Fruit fly (Drosophila melanogaster) whole organism, prepupa: Measurements from ENCODE around the gene Apl.
A peak's percentile ranks its signal among the peaks of the same experiment; 100 is the strongest.

Experiments
- Blimp-1 ChIP-seq: fragments of 200-800 bp; sonication (Bioruptor generic); optimal IDR thresholded peaks from 3 replicates; lab custom pipeline; 2017; ENCODE audit warnings: missing biosample characterization, missing genetic modification characterization, mild to moderate bottlenecking, moderate library complexity, missing genetic modification reagents
- CG10631 ChIP-seq: fragments of 200-800 bp; sonication (Bioruptor generic); optimal IDR thresholded peaks from 2 replicates; lab custom pipeline; 2016; ENCODE audit warnings: missing biosample characterization, missing genetic modification characterization
- CG10669 ChIP-seq: fragments of 200-800 bp; sonication (Bioruptor generic); optimal IDR thresholded peaks from 3 replicates; lab custom pipeline; 2018; ENCODE audit warnings: missing biosample characterization, mild to moderate bottlenecking, missing genetic modification characterization, moderate library complexity
- CG11762 ChIP-seq: fragments of 200-800 bp; sonication (Bioruptor generic); optimal IDR thresholded peaks from 3 replicates; lab custom pipeline; 2016; ENCODE audit warnings: missing biosample characterization, missing genetic modification characterization; ENCODE audit not compliant: insufficient read depth
- CG11902 ChIP-seq: fragments of 200-800 bp; sonication (Bioruptor generic); optimal IDR thresholded peaks from 3 replicates; lab custom pipeline; 2016; ENCODE audit warnings: missing biosample characterization, missing genetic modification characterization
- CG15336 ChIP-seq: fragments of 200-800 bp; sonication (Bioruptor generic); IDR thresholded peaks from 2 replicates; pipeline ENCODE4 v1.3.6; 2022; ENCODE audit warnings: missing biosample characterization, missing genetic modification characterization
- CG1621 ChIP-seq: fragments of 200-800 bp; sonication (Bioruptor generic); optimal IDR thresholded peaks from 3 replicates; lab custom pipeline; 2018; ENCODE audit warnings: missing biosample characterization, mild to moderate bottlenecking, missing genetic modification characterization
- CG16779 ChIP-seq: fragments of 200-800 bp; sonication (Bioruptor generic); optimal IDR thresholded peaks from 3 replicates; lab custom pipeline; 2017; ENCODE audit warnings: missing biosample characterization, mild to moderate bottlenecking, missing genetic modification characterization
- CG3032 ChIP-seq: fragments of 200-800 bp; optimal IDR thresholded peaks from 2 replicates; lab custom pipeline; 2019; ENCODE audit warnings: missing biosample characterization, mild to moderate bottlenecking, missing genetic modification characterization, moderate library complexity
- CG32006 ChIP-seq: fragments of 200-800 bp; sonication (Bioruptor generic); optimal IDR thresholded peaks from 3 replicates; lab custom pipeline; 2017; ENCODE audit warnings: missing biosample characterization, mild to moderate bottlenecking, missing genetic modification characterization
- CG34406 ChIP-seq: fragments of 200-800 bp; sonication (Bioruptor generic); optimal IDR thresholded peaks from 3 replicates; lab custom pipeline; 2016; ENCODE audit warnings: missing biosample characterization, missing genetic modification characterization
- CG3919 ChIP-seq: fragments of 200-800 bp; sonication (Bioruptor generic); optimal IDR thresholded peaks from 3 replicates; lab custom pipeline; 2016; ENCODE audit warnings: missing biosample characterization, missing genetic modification characterization
- CG4318 ChIP-seq: fragments of 200-800 bp; sonication (Bioruptor generic); optimal IDR thresholded peaks from 3 replicates; lab custom pipeline; 2017; ENCODE audit warnings: missing biosample characterization, mild to moderate bottlenecking, missing genetic modification characterization
- CG6276 ChIP-seq: fragments of 200-800 bp; sonication (Bioruptor generic); optimal IDR thresholded peaks from 2 replicates; lab custom pipeline; 2017; ENCODE audit warnings: missing biosample characterization, mild to moderate bottlenecking, missing genetic modification characterization
- CG6792 ChIP-seq: fragments of 200-800 bp; sonication (Bioruptor generic); optimal IDR thresholded peaks from 3 replicates; lab custom pipeline; 2016; ENCODE audit warnings: missing biosample characterization, missing genetic modification characterization
- CG6808 ChIP-seq: fragments of 200-800 bp; sonication (Bioruptor generic); optimal IDR thresholded peaks from 3 replicates; lab custom pipeline; 2017; ENCODE audit warnings: missing biosample characterization, missing genetic modification characterization, mild to moderate bottlenecking, moderate library complexity, missing genetic modification reagents
- CG6854 ChIP-seq: fragments of 200-800 bp; sonication (Bioruptor generic); optimal IDR thresholded peaks from 2 replicates; lab custom pipeline; 2017; ENCODE audit warnings: missing biosample characterization, mild to moderate bottlenecking, missing genetic modification characterization
- CG7368 ChIP-seq: fragments of 200-800 bp; sonication (Bioruptor generic); optimal IDR thresholded peaks from 3 replicates; lab custom pipeline; 2016; ENCODE audit warnings: missing biosample characterization, missing genetic modification characterization
- CG8119 ChIP-seq: fragments of 200-800 bp; sonication (Bioruptor generic); IDR thresholded peaks from 3 replicates; pipeline ENCODE4 v1.3.6; 2022; ENCODE audit warnings: missing biosample characterization, missing genetic modification characterization
- CG8319 ChIP-seq: fragments of 200-800 bp; sonication (Bioruptor generic); optimal IDR thresholded peaks from 3 replicates; lab custom pipeline; 2016; ENCODE audit warnings: missing biosample characterization, missing genetic modification characterization
- CG8632 ChIP-seq: fragments of 200-800 bp; sonication (Bioruptor generic); optimal IDR thresholded peaks from 3 replicates; lab custom pipeline; 2016; ENCODE audit warnings: missing biosample characterization, missing genetic modification characterization
- CG9139 ChIP-seq: fragments of 200-800 bp; sonication (Bioruptor generic); optimal IDR thresholded peaks from 3 replicates; lab custom pipeline; 2017; ENCODE audit warnings: missing biosample characterization, mild to moderate bottlenecking, missing genetic modification characterization
- Eip75B ChIP-seq: fragments of 200-800 bp; sonication (Bioruptor generic); optimal IDR thresholded peaks from 3 replicates; lab custom pipeline; 2016; ENCODE audit warnings: missing biosample characterization, missing genetic modification characterization
- Eip78C ChIP-seq: fragments of 200-800 bp; sonication (Bioruptor generic); peaks from one replicate; lab custom pipeline; 2016; ENCODE audit warnings: missing biosample characterization, missing genetic modification characterization
- Eip93F ChIP-seq: fragments of 200-800 bp; sonication (Bioruptor generic); optimal IDR thresholded peaks from 2 replicates; lab custom pipeline; 2016; ENCODE audit warnings: missing biosample characterization, mild to moderate bottlenecking, missing genetic modification characterization
- Ets21C ChIP-seq: fragments of 200-800 bp; sonication (Bioruptor generic); optimal IDR thresholded peaks from 3 replicates; lab custom pipeline; 2016; ENCODE audit warnings: missing biosample characterization, missing genetic modification characterization
- Ets96B ChIP-seq: fragments of 200-800 bp; optimal IDR thresholded peaks from 2 replicates; lab custom pipeline; 2019; ENCODE audit warnings: missing biosample characterization, mild to moderate bottlenecking, missing genetic modification characterization, moderate library complexity
- Hr38 ChIP-seq: sonication (Bioruptor generic); optimal IDR thresholded peaks from 2 replicates; lab custom pipeline; 2016; ENCODE audit warnings: missing biosample characterization, missing genetic modification characterization
- Hr4 ChIP-seq: fragments of 200-800 bp; sonication (Bioruptor generic); optimal IDR thresholded peaks from 3 replicates; lab custom pipeline; 2016; ENCODE audit warnings: missing biosample characterization, missing genetic modification characterization
- Met ChIP-seq: fragments of 200-800 bp; sonication (Bioruptor generic); optimal IDR thresholded peaks from 3 replicates; lab custom pipeline; 2016; ENCODE audit warnings: missing biosample characterization, missing genetic modification characterization
- OdsH ChIP-seq: fragments of 200-800 bp; sonication (Bioruptor generic); optimal IDR thresholded peaks from 3 replicates; lab custom pipeline; 2016; ENCODE audit warnings: missing biosample characterization, missing genetic modification characterization
- Smox ChIP-seq: fragments of 200-800 bp; sonication (Bioruptor generic); optimal IDR thresholded peaks from 3 replicates; lab custom pipeline; 2016; ENCODE audit warnings: missing biosample characterization, missing genetic modification characterization
- Sox102F ChIP-seq: fragments of 200-800 bp; sonication (Bioruptor generic); optimal IDR thresholded peaks from 2 replicates; lab custom pipeline; 2016; ENCODE audit warnings: missing biosample characterization, mild to moderate bottlenecking, missing genetic modification characterization
- Sox14 ChIP-seq: fragments of 200-800 bp; sonication (Bioruptor generic); optimal IDR thresholded peaks from 3 replicates; lab custom pipeline; 2016; ENCODE audit warnings: missing biosample characterization, missing genetic modification characterization
- Sox15 ChIP-seq: fragments of 200-800 bp; sonication (Bioruptor generic); optimal IDR thresholded peaks from 3 replicates; lab custom pipeline; 2016; ENCODE audit warnings: missing biosample characterization, missing genetic modification characterization
- achi ChIP-seq: fragments of 200-800 bp; sonication (Bioruptor generic); optimal IDR thresholded peaks from 3 replicates; lab custom pipeline; 2016; ENCODE audit warnings: missing biosample characterization, missing genetic modification characterization
- cyc ChIP-seq: fragments of 200-800 bp; sonication (Bioruptor generic); optimal IDR thresholded peaks from 3 replicates; lab custom pipeline; 2016; ENCODE audit warnings: missing biosample characterization, missing genetic modification characterization
- dac ChIP-seq: fragments of 200-800 bp; sonication (Bioruptor generic); optimal IDR thresholded peaks from 2 replicates; lab custom pipeline; 2017; ENCODE audit warnings: missing biosample characterization, mild to moderate bottlenecking, missing genetic modification characterization
- dsx ChIP-seq: fragments of 200-800 bp; optimal IDR thresholded peaks from 3 replicates; lab custom pipeline; 2019; ENCODE audit warnings: missing biosample characterization, mild to moderate bottlenecking, missing genetic modification characterization, moderate library complexity; ENCODE audit not compliant: poor library complexity, severe bottlenecking
- eg ChIP-seq: fragments of 200-800 bp; sonication (Bioruptor generic); IDR thresholded peaks from 3 replicates; pipeline ENCODE4 v1.3.6; 2022; ENCODE audit warnings: missing biosample characterization, missing genetic modification characterization
- esn ChIP-seq: fragments of 200-800 bp; sonication (Bioruptor generic); optimal IDR thresholded peaks from 2 replicates; lab custom pipeline; 2016; ENCODE audit warnings: missing biosample characterization, mild to moderate bottlenecking, missing genetic modification characterization, moderate library complexity
- fd59A ChIP-seq: fragments of 200-800 bp; sonication (Bioruptor generic); optimal IDR thresholded peaks from 2 replicates; lab custom pipeline; 2017; ENCODE audit warnings: missing biosample characterization, mild to moderate bottlenecking, missing genetic modification characterization, missing genetic modification reagents
- fd85E ChIP-seq: fragments of 200-800 bp; sonication (Bioruptor generic); optimal IDR thresholded peaks from 3 replicates; lab custom pipeline; 2016; ENCODE audit warnings: missing biosample characterization, missing genetic modification characterization
- fkh ChIP-seq: fragments of 200-800 bp; sonication (Bioruptor generic); optimal IDR thresholded peaks from 3 replicates; lab custom pipeline; 2017; ENCODE audit warnings: missing biosample characterization, mild to moderate bottlenecking, missing genetic modification characterization, moderate library complexity
- lz ChIP-seq: fragments of 200-800 bp; sonication (Bioruptor generic); optimal IDR thresholded peaks from 3 replicates; lab custom pipeline; 2016; ENCODE audit warnings: missing biosample characterization, missing genetic modification characterization
- net ChIP-seq: fragments of 200-800 bp; sonication (Bioruptor generic); optimal IDR thresholded peaks from 3 replicates; lab custom pipeline; 2016; ENCODE audit warnings: missing biosample characterization, missing genetic modification characterization
- pdm3 ChIP-seq: fragments of 200-800 bp; sonication (Bioruptor generic); optimal IDR thresholded peaks from 3 replicates; lab custom pipeline; 2016; ENCODE audit warnings: missing biosample characterization, missing genetic modification characterization
- spab ChIP-seq: fragments of 200-800 bp; sonication (Bioruptor generic); optimal IDR thresholded peaks from 2 replicates; lab custom pipeline; 2017; ENCODE audit warnings: missing biosample characterization, mild to moderate bottlenecking, missing genetic modification characterization, missing genetic modification reagents
- ss ChIP-seq, 2 experiments: fragments of 200-800 bp; sonication (Bioruptor generic); optimal IDR thresholded peaks; 2 replicates in 1 of 2; 3 replicates in 1 of 2; lab custom pipeline; 2017 to 2018; ENCODE audit warnings: mild to moderate bottlenecking in 2 of 2, missing biosample characterization in 2 of 2, missing genetic modification characterization in 2 of 2, moderate library complexity in 1 of 2
- svp ChIP-seq: fragments of 200-800 bp; sonication (Bioruptor generic); peaks from one replicate; lab custom pipeline; 2016; ENCODE audit warnings: missing biosample characterization, missing genetic modification characterization
- topi ChIP-seq: fragments of 200-800 bp; sonication (Bioruptor generic); optimal IDR thresholded peaks from 3 replicates; lab custom pipeline; 2016; ENCODE audit warnings: missing biosample characterization, missing genetic modification characterization
- vri ChIP-seq: fragments of 200-800 bp; sonication (Bioruptor generic); optimal IDR thresholded peaks from 3 replicates; lab custom pipeline; 2016; ENCODE audit warnings: missing biosample characterization, mild to moderate bottlenecking, missing genetic modification characterization

Apl gene

DNA sequence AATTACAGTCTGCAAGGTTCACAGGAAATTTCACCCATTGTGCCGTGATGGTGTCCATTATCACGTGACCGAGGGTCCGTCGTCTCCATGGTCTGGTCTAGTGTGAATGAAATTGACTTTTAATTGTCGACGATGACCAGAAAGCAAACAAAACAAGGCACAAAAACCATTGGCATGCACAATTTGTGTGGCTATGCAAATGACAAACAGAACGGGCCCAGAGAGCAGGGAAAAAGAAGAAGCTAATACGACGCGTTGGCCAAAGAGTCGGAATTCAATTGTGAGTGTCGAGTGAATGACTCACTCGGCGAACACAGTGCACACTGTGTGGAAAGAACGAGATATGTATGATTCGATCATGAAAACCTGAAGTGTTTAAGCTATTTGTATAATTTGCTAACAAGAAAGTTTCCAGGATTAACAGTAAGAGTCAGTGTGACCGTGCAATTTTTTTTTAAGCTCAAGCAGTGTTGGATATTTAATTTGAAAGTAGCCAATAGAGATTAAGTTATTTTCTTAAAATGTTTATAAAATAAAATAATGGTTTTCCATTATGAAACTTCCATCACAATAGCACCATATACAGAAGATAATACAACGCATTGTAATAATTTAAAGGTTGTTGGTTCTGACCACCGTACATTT, 40.7 kb downstream of the Apl start:
- TF ChIP-seq Smox, result no peak
- TF ChIP-seq CG6276 (GFP tag; lab: Kevin White, UChicago), result no peak
- TF ChIP-seq OdsH (GFP tag; lab: Kevin White, UChicago), result peak; percentile 25
- TF ChIP-seq esn, result peak; percentile 15
- peak; percentile 13 for TF ChIP-seq CG10631 (GFP tag; lab: Kevin White, UChicago)
- no peak for TF ChIP-seq CG6792 (GFP tag; lab: Kevin White, UChicago)
- TF ChIP-seq Eip75B (GFP tag; lab: Kevin White, UChicago), result no peak
- TF ChIP-seq eg (GFP tag; lab: Robert Waterston, UW), result no peak
- TF ChIP-seq CG10669 (GFP tag; lab: Kevin White, UChicago), result no peak
- no peak for TF ChIP-seq Ets21C
- TF ChIP-seq dsx (GFP tag; lab: Kevin White, UChicago), result no peak
- no peak for TF ChIP-seq Hr38 (GFP tag; lab: Kevin White, UChicago)
- TF ChIP-seq CG3919, result no peak
- no peak for TF ChIP-seq ss (GFP tag; optimal IDR thresholded peaks at IDR 0.05; lab: Kevin White, UChicago)
- no peak for TF ChIP-seq CG8119
- TF ChIP-seq fkh (GFP tag; lab: Kevin White, UChicago), result no peak
- no peak for TF ChIP-seq svp (GFP tag; lab: Kevin White, UChicago)
- TF ChIP-seq cyc (GFP tag; lab: Kevin White, UChicago), result no peak
- TF ChIP-seq CG8319 (GFP tag; lab: Kevin White, UChicago), result no peak
- TF ChIP-seq CG1621, result no peak
- TF ChIP-seq CG3032 (tag; lab: Kevin White, UChicago), result no peak
- no peak for TF ChIP-seq CG16779 (tag; lab: Kevin White, UChicago)
- TF ChIP-seq Eip78C (GFP tag; lab: Kevin White, UChicago), result peak; percentile 60
- TF ChIP-seq CG32006 (GFP tag; lab: Kevin White, UChicago), result peak; percentile 51
- no peak for TF ChIP-seq Blimp-1 (GFP tag; lab: Kevin White, UChicago)
- TF ChIP-seq CG6854 (GFP tag; lab: Kevin White, UChicago), result no peak
- no peak for TF ChIP-seq fd59A (GFP tag; lab: Kevin White, UChicago)
- TF ChIP-seq pdm3 (GFP tag; lab: Kevin White, UChicago), result no peak
- TF ChIP-seq lz, result no peak
- no peak for TF ChIP-seq spab (GFP tag; lab: Kevin White, UChicago)
- no peak for TF ChIP-seq CG34406
- no peak for TF ChIP-seq CG11902 (GFP tag; lab: Kevin White, UChicago)
- no peak for TF ChIP-seq CG15336 (GFP tag; lab: Robert Waterston, UW)
- TF ChIP-seq Hr4, result peak; percentile 52
- TF ChIP-seq Sox14 (GFP tag; lab: Kevin White, UChicago), result no peak
- peak; percentile 19 for TF ChIP-seq Met (GFP tag; lab: Kevin White, UChicago)
- peak; percentile 13 for TF ChIP-seq topi
- no peak for TF ChIP-seq dac (GFP tag; lab: Kevin White, UChicago)
- TF ChIP-seq Sox15, result no peak
- TF ChIP-seq vri (GFP tag; lab: Kevin White, UChicago), result no peak
- no peak for TF ChIP-seq Eip93F
- no peak for TF ChIP-seq CG6808 (GFP tag; lab: Kevin White, UChicago)
- TF ChIP-seq CG11762 (GFP tag; lab: Kevin White, UChicago), result no peak
- TF ChIP-seq achi (GFP tag; lab: Kevin White, UChicago), result peak; percentile 4
- TF ChIP-seq net (GFP tag; lab: Kevin White, UChicago), result no peak
- no peak for TF ChIP-seq CG7368
- TF ChIP-seq fd85E (GFP tag; lab: Kevin White, UChicago), result no peak
- TF ChIP-seq Sox102F (GFP tag; lab: Kevin White, UChicago), result no peak
- TF ChIP-seq Ets96B, result no peak
- TF ChIP-seq CG8632, result no peak
- no peak for TF ChIP-seq CG9139
- TF ChIP-seq CG4318 (GFP tag; lab: Kevin White, UChicago), result no peak
